Fruit fly (Drosophila melanogaster): ENCODE data around the gene CG11858.

CG11858 gene

dm6 chr3R:25258628-25259240 lies 3.8 kb upstream of the CG11858 start, which contains the start of gene CG11857 (continued):
- peak; percentile 90 for TF ChIP-seq CG11762 (GFP tag; optimal IDR thresholded peaks at IDR 0.05; ENCODE audit: insufficient read depth)
- no peak for TF ChIP-seq CG6808 (GFP tag; optimal IDR thresholded peaks at IDR 0.05)
- TF ChIP-seq CG8319 (GFP tag; optimal IDR thresholded peaks at IDR 0.05) = peak; percentile 93
- peak; percentile 90 for TF ChIP-seq CG8119 (GFP tag; IDR thresholded peaks at IDR 0.05)
- peak; percentile 93 for TF ChIP-seq CG1621 (tag; optimal IDR thresholded peaks at IDR 0.05)
- TF ChIP-seq fd85E (GFP tag; optimal IDR thresholded peaks at IDR 0.05) = no peak
- peak; percentile 98 for TF ChIP-seq esn (GFP tag; optimal IDR thresholded peaks at IDR 0.05)
- peak; percentile 92 for TF ChIP-seq CG8632 (GFP tag; optimal IDR thresholded peaks at IDR 0.05)
- peak; percentile 96 for TF ChIP-seq CG11902 (GFP tag; optimal IDR thresholded peaks at IDR 0.05)

- TF ChIP-seq fd59A (GFP tag; optimal IDR thresholded peaks at IDR 0.05) = no peak
- no peak for TF ChIP-seq lz (GFP tag; optimal IDR thresholded peaks at IDR 0.05)
- TF ChIP-seq Sox15 (GFP tag; optimal IDR thresholded peaks at IDR 0.05) = no peak
- no peak for TF ChIP-seq CG3032 (tag; optimal IDR thresholded peaks at IDR 0.05)
- TF ChIP-seq OdsH (GFP tag; optimal IDR thresholded peaks at IDR 0.05) = no peak
- TF ChIP-seq CG6854 (GFP tag; optimal IDR thresholded peaks at IDR 0.05) = no peak
- TF ChIP-seq Met (GFP tag; optimal IDR thresholded peaks at IDR 0.05) = no peak
- no peak for TF ChIP-seq CG31627 (GFP tag; optimal IDR thresholded peaks at IDR 0.05)
- TF ChIP-seq Eip78C (GFP tag) = no peak
- no peak for TF ChIP-seq CG10669 (GFP tag; optimal IDR thresholded peaks at IDR 0.05)
- no peak for TF ChIP-seq fd85E (GFP tag; optimal IDR thresholded peaks at IDR 0.05)
- TF ChIP-seq Hr4 (GFP tag; optimal IDR thresholded peaks at IDR 0.05) = no peak
- TF ChIP-seq CG11762 (GFP tag; optimal IDR thresholded peaks at IDR 0.05; ENCODE audit: insufficient read depth) = no peak
- TF ChIP-seq topi (GFP tag; optimal IDR thresholded peaks at IDR 0.05) = no peak
- no peak for TF ChIP-seq CG6808 (GFP tag; optimal IDR thresholded peaks at IDR 0.05)
- no peak for TF ChIP-seq Ets21C (GFP tag; optimal IDR thresholded peaks at IDR 0.05)
- no peak for TF ChIP-seq CG10631 (GFP tag; optimal IDR thresholded peaks at IDR 0.05)
Measured at dm6 chr3R:25260670-25261069, 1.9 kb upstream of the CG11858 start.

- TF ChIP-seq CG1621 (tag; optimal IDR thresholded peaks at IDR 0.05) (peak; percentile 33), acj6 (GFP tag; optimal IDR thresholded peaks at IDR 0.05) (no peak), Hr4 (GFP tag; optimal IDR thresholded peaks at IDR 0.05) (no peak), CG15336 (GFP tag; IDR thresholded peaks at IDR 0.05) (peak; percentile 31; the same call in 1 of the 2 replicates), CG6163 (GFP tag; IDR thresholded peaks at IDR 0.05) (no peak), OdsH (GFP tag; optimal IDR thresholded peaks at IDR 0.05) (no peak), CG3032 (tag; optimal IDR thresholded peaks at IDR 0.05) (no peak), fd59A (GFP tag; optimal IDR thresholded peaks at IDR 0.05) (no peak), achi (GFP tag; optimal IDR thresholded peaks at IDR 0.05) (peak; percentile 45), Blimp-1 (GFP tag; optimal IDR thresholded peaks at IDR 0.05) (no peak), cyc (GFP tag; optimal IDR thresholded peaks at IDR 0.05) (no peak)
Measured at dm6 chr3R:25265589-25266201, 3.2 kb downstream of the CG11858 start, which contains the start of the genes GlnRS and RIOK2. GlnRS (minus strand) TSS chr3R:25265721. RIOK2 (plus strand) TSS chr3R:25265844.

dm6 chr3R:25266751-25267150 lies 4.2 kb downstream of the CG11858 start:
- no peak for TF ChIP-seq CG32006 (GFP tag; optimal IDR thresholded peaks at IDR 0.05)
- no peak for TF ChIP-seq Ets21C (GFP tag; optimal IDR thresholded peaks at IDR 0.05)
- TF ChIP-seq net (GFP tag; optimal IDR thresholded peaks at IDR 0.05) = no peak
- TF ChIP-seq CG15336 (GFP tag; IDR thresholded peaks at IDR 0.05) = no peak
- TF ChIP-seq spab (GFP tag; optimal IDR thresholded peaks at IDR 0.05) = no peak
- no peak for TF ChIP-seq vri (GFP tag; optimal IDR thresholded peaks at IDR 0.05)
- TF ChIP-seq Hr4 (GFP tag; optimal IDR thresholded peaks at IDR 0.05) = no peak
- no peak for TF ChIP-seq CG3032 (tag; optimal IDR thresholded peaks at IDR 0.05)
- TF ChIP-seq Smox (GFP tag; optimal IDR thresholded peaks at IDR 0.05) = no peak
- TF ChIP-seq esn (GFP tag; optimal IDR thresholded peaks at IDR 0.05) = no peak
- no peak for TF ChIP-seq CG11294 (GFP tag; IDR thresholded peaks at IDR 0.05)
- TF ChIP-seq CG8319 (GFP tag; optimal IDR thresholded peaks at IDR 0.05) = no peak
- TF ChIP-seq CG10669 (GFP tag; optimal IDR thresholded peaks at IDR 0.05) = no peak
